Worm (Caenorhabditis elegans) whole organism, L2 larva: ENCODE results near the gene grd-4.
"Not testable (repeated sequence)": the region's sequence is repeated elsewhere in the genome, so short reads cannot be mapped to it uniquely, and the experiment has no call there.

Source experiments
- C34F6.9 ChIP-seq: fragments of 150-350 bp; optimal IDR thresholded peaks from 2 replicates; lab custom pipeline; 2014; ENCODE audit warnings: missing biosample characterization, missing genetic modification characterization
- R02D3.7 ChIP-seq: fragments of 150-350 bp; optimal IDR thresholded peaks from 2 replicates; lab custom pipeline; 2014; ENCODE audit warnings: missing biosample characterization, missing genetic modification characterization
- Y55F3AM.14 ChIP-seq: fragments of 200-800 bp; sonication (Bioruptor generic); optimal IDR thresholded peaks from 2 replicates; lab custom pipeline; 2018; ENCODE audit warnings: mild to moderate bottlenecking, missing genetic modification characterization, missing compliant biosample characterization
- aly-2 ChIP-seq: fragments of 150-350 bp; optimal IDR thresholded peaks from 2 replicates; lab custom pipeline; 2014; ENCODE audit warnings: missing biosample characterization, missing genetic modification characterization
- ceh-16 ChIP-seq: fragments of 150-350 bp; optimal IDR thresholded peaks from 2 replicates; lab custom pipeline; 2014; ENCODE audit warnings: missing biosample characterization, missing genetic modification characterization
- crh-2 ChIP-seq: sonication (generic microtip); optimal IDR thresholded peaks from 2 replicates; lab custom pipeline; 2017; ENCODE audit warnings: missing biosample characterization, missing genetic modification characterization
- dmd-4 ChIP-seq: sonication (generic microtip); optimal IDR thresholded peaks from 2 replicates; lab custom pipeline; 2017; ENCODE audit warnings: missing biosample characterization, missing genetic modification characterization
- egl-27 ChIP-seq: sonication (generic microtip); optimal IDR thresholded peaks from 3 replicates; lab custom pipeline; 2017; ENCODE audit warnings: missing biosample characterization, missing genetic modification reagents, missing genetic modification characterization
- elt-1 ChIP-seq: fragments of 150-350 bp; optimal IDR thresholded peaks from 2 replicates; lab custom pipeline; 2014; ENCODE audit warnings: missing biosample characterization, missing genetic modification characterization
- elt-3 ChIP-seq: sonication (generic microtip); optimal IDR thresholded peaks from 2 replicates; lab custom pipeline; 2017; ENCODE audit warnings: missing biosample characterization, missing genetic modification characterization
- lin-11 ChIP-seq: fragments of 150-350 bp; sonication (generic microtip); optimal IDR thresholded peaks from 2 replicates; lab custom pipeline; 2014; ENCODE audit warnings: missing biosample characterization, missing genetic modification characterization, inconsistent platforms, mixed read lengths
- lin-39 ChIP-seq: fragments of 150-350 bp; optimal IDR thresholded peaks from 2 replicates; lab custom pipeline; 2014; ENCODE audit warnings: missing biosample characterization, missing genetic modification reagents, missing genetic modification characterization
- lsy-2 ChIP-seq, 2 experiments: fragments of 150-350 bp in 1 of 2; sonication (generic microtip) in 1 of 2; optimal IDR thresholded peaks; 2 replicates each; lab custom pipeline; 2014 to 2017; ENCODE audit warnings: missing biosample characterization in 2 of 2, missing genetic modification characterization in 2 of 2
- mab-5 ChIP-seq: fragments of 150-350 bp; optimal IDR thresholded peaks from 2 replicates; lab custom pipeline; 2014; ENCODE audit warnings: missing biosample characterization, missing genetic modification characterization
- mdl-1 ChIP-seq, 2 experiments: fragments of 150-350 bp in 1 of 2; sonication (generic microtip) in 1 of 2; optimal IDR thresholded peaks; 2 replicates each; lab custom pipeline; 2017; ENCODE audit warnings: missing biosample characterization in 2 of 2, missing genetic modification characterization in 2 of 2
- nhr-10 ChIP-seq: sonication (generic microtip); optimal IDR thresholded peaks from 2 replicates; lab custom pipeline; 2017; ENCODE audit warnings: missing biosample characterization, missing genetic modification characterization
- nhr-11 ChIP-seq: fragments of 150-350 bp; optimal IDR thresholded peaks from 2 replicates; lab custom pipeline; 2014; ENCODE audit warnings: missing biosample characterization, missing genetic modification characterization
- nhr-12 ChIP-seq: fragments of 150-350 bp; optimal IDR thresholded peaks from 2 replicates; lab custom pipeline; 2014; ENCODE audit warnings: missing biosample characterization, missing genetic modification characterization
- nhr-129 ChIP-seq: fragments of 150-350 bp; optimal IDR thresholded peaks from 2 replicates; lab custom pipeline; 2014; ENCODE audit warnings: missing biosample characterization, missing genetic modification characterization
- nhr-23 ChIP-seq: fragments of 150-350 bp; optimal IDR thresholded peaks from 2 replicates; lab custom pipeline; 2014; ENCODE audit warnings: missing biosample characterization, missing genetic modification reagents, missing genetic modification characterization
- nhr-237 ChIP-seq: fragments of 150-350 bp; optimal IDR thresholded peaks from 2 replicates; lab custom pipeline; 2014; ENCODE audit warnings: missing biosample characterization, missing genetic modification characterization
- sem-4 ChIP-seq: fragments of 150-350 bp; optimal IDR thresholded peaks from 2 replicates; lab custom pipeline; 2014; ENCODE audit warnings: missing biosample characterization, missing genetic modification reagents, missing genetic modification characterization
- skn-1 ChIP-seq: sonication (generic microtip); optimal IDR thresholded peaks from 2 replicates; lab custom pipeline; 2017; ENCODE audit warnings: missing biosample characterization, missing genetic modification characterization
- sma-9 ChIP-seq, 2 experiments: fragments of 150-350 bp in 1 of 2; sonication (generic microtip) in 1 of 2; optimal IDR thresholded peaks; 2 replicates each; lab custom pipeline; 2014 to 2016; ENCODE audit warnings: missing genetic modification characterization in 2 of 2, mild to moderate bottlenecking in 1 of 2, missing biosample characterization in 1 of 2, missing compliant biosample characterization in 1 of 2, missing genetic modification reagents in 1 of 2, moderate library complexity in 1 of 2
- snpc-4 ChIP-seq: fragments of 150-350 bp; optimal IDR thresholded peaks from 2 replicates; lab custom pipeline; 2014; ENCODE audit warnings: missing biosample characterization, missing genetic modification characterization
- unc-39 ChIP-seq: fragments of 150-350 bp; optimal IDR thresholded peaks from 2 replicates; lab custom pipeline; 2014; ENCODE audit warnings: missing biosample characterization, missing genetic modification characterization
- unc-55 ChIP-seq: fragments of 150-350 bp; sonication (generic microtip); optimal IDR thresholded peaks from 3 replicates; lab custom pipeline; 2014; ENCODE audit warnings: missing biosample characterization, missing genetic modification reagents, missing genetic modification characterization
- unc-62 ChIP-seq: fragments of 150-350 bp; optimal IDR thresholded peaks from 2 replicates; lab custom pipeline; 2014; ENCODE audit warnings: missing biosample characterization, missing genetic modification reagents, missing genetic modification characterization
- zag-1 ChIP-seq: fragments of 150-350 bp; optimal IDR thresholded peaks from 2 replicates; lab custom pipeline; 2014; ENCODE audit warnings: missing biosample characterization, missing genetic modification characterization
- ztf-1 ChIP-seq: fragments of 200-800 bp; sonication (Bioruptor generic); conservative IDR thresholded peaks from 2 replicates; pipeline ENCODE4 v1.3.6; 2022; ENCODE audit warnings: missing genetic modification characterization, missing compliant biosample characterization
- ztf-11 ChIP-seq: sonication (generic microtip); optimal IDR thresholded peaks from 2 replicates; lab custom pipeline; 2017; ENCODE audit warnings: missing biosample characterization, missing genetic modification characterization
- ztf-4 ChIP-seq: fragments of 150-350 bp; optimal IDR thresholded peaks from 2 replicates; lab custom pipeline; 2014; ENCODE audit warnings: missing biosample characterization, missing genetic modification characterization

Gene grd-4

ce11 chrX:8520402-8520801 lies 19.4 kb downstream of the grd-4 start, which contains the start of gene H03E18.2:
Gene H03E18.2, minus strand, starts transcription at chrX:8520502.
- no peak for TF ChIP-seq lin-39 (tag; lab: Kevin White, UChicago)
- TF ChIP-seq ceh-16 (tag; lab: Kevin White, UChicago) = no peak
- no peak for TF ChIP-seq nhr-237 (tag; lab: Kevin White, UChicago)
- no peak for TF ChIP-seq nhr-10 (tag; lab: Kevin White, UChicago)
- no peak for TF ChIP-seq unc-39 (tag; lab: Kevin White, UChicago)
- no peak for TF ChIP-seq lsy-2 (tag; optimal IDR thresholded peaks at IDR 0.05; lab: Kevin White, UChicago)
- TF ChIP-seq mdl-1 (tag; optimal IDR thresholded peaks at IDR 0.05; lab: Kevin White, UChicago) = no peak
- no peak for TF ChIP-seq lin-11 (tag; lab: Kevin White, UChicago)
- TF ChIP-seq, all 48 proteins: peak for 0

- TF ChIP-seq ztf-11 (tag; lab: Kevin White, UChicago) (no peak), nhr-23 (tag; lab: Kevin White, UChicago) (no peak), R02D3.7 (no peak), sma-9 (GFP tag; optimal IDR thresholded peaks at IDR 0.05; lab: Kevin White, UChicago) (no peak), sma-9 (tag; optimal IDR thresholded peaks at IDR 0.05; lab: Kevin White, UChicago) (no peak), skn-1 (tag; lab: Kevin White, UChicago) (no peak), unc-62 (GFP tag; lab: Kevin White, UChicago) (no peak), egl-27 (tag; lab: Kevin White, UChicago) (no peak)
Measured at ce11 chrX:8521614-8522013, 20.6 kb downstream of the grd-4 start, which contains the start of gene C03G5.14. Gene C03G5.14, plus strand, starts transcription at chrX:8521914.

- TF ChIP-seq nhr-11 (tag; lab: Kevin White, UChicago) (no peak), Y55F3AM.14 (GFP tag; lab: Kevin White, UChicago) (no peak)
Measured at ce11 chrX:8523000-8523399, 22.0 kb downstream of the grd-4 start.

- TF ChIP-seq sem-4 (no peak), crh-2 (tag; lab: Kevin White, UChicago) (no peak), sma-9 (GFP tag; optimal IDR thresholded peaks at IDR 0.05; lab: Kevin White, UChicago) (no peak), sma-9 (tag; optimal IDR thresholded peaks at IDR 0.05; lab: Kevin White, UChicago) (no peak), elt-1 (tag; lab: Kevin White, UChicago) (no peak), zag-1 (tag; lab: Kevin White, UChicago) (no peak), egl-27 (tag; lab: Kevin White, UChicago) (no peak), ceh-16 (tag; lab: Kevin White, UChicago) (no peak), C34F6.9 (tag; lab: Kevin White, UChicago) (no peak), mdl-1 (tag; optimal IDR thresholded peaks at IDR 0.05; lab: Kevin White, UChicago) (no peak), nhr-237 (tag; lab: Kevin White, UChicago) (no peak), elt-3 (tag; lab: Kevin White, UChicago) (no peak)
Measured at ce11 chrX:8527950-8528349, 26.9 kb downstream of the grd-4 start, which contains the start of gene flp-5. Gene flp-5, plus strand, starts transcription at chrX:8528250.

ce11 chrX:8535006-8535405 lies 34.0 kb downstream of the grd-4 start, which contains the start of gene nspc-1:
Gene nspc-1, minus strand, starts transcription at chrX:8535106.
- not testable (repeated sequence) for TF ChIP-seq sem-4; unc-55 (GFP tag; lab: Kevin White, UChicago); aly-2

ce11 chrX:8536791-8537190 lies 35.8 kb downstream of the grd-4 start, which contains the start of gene nspc-3:
Gene nspc-3, plus strand, starts transcription at chrX:8537091.
- no peak for TF ChIP-seq unc-55 (GFP tag; lab: Kevin White, UChicago)
- TF ChIP-seq dmd-4 (tag; lab: Kevin White, UChicago) = no peak
- TF ChIP-seq ztf-1 (GFP tag; lab: Robert Waterston, UW) = no peak
- no peak for TF ChIP-seq nhr-129 (tag; lab: Kevin White, UChicago)
- TF ChIP-seq Y55F3AM.14 (GFP tag; lab: Kevin White, UChicago) = no peak
- TF ChIP-seq nhr-10 (tag; lab: Kevin White, UChicago) = no peak
- TF ChIP-seq nhr-12 = no peak
- TF ChIP-seq unc-39 (tag; lab: Kevin White, UChicago) = no peak
- no peak for TF ChIP-seq nhr-237 (tag; lab: Kevin White, UChicago)
- TF ChIP-seq nhr-23 (tag; lab: Kevin White, UChicago) = no peak
- TF ChIP-seq ztf-4 (tag; lab: Kevin White, UChicago) = no peak
- TF ChIP-seq nhr-11 (tag; lab: Kevin White, UChicago) = no peak
- TF ChIP-seq ztf-11 (tag; lab: Kevin White, UChicago) = no peak
- TF ChIP-seq snpc-4 (tag; lab: Kevin White, UChicago) = no peak
- TF ChIP-seq mab-5 (tag; lab: Kevin White, UChicago) = no peak
- TF ChIP-seq, all 48 proteins: peak for 0
